Worm (Caenorhabditis elegans) whole organism, L2 larva: Measurements from ENCODE around the gene tbc-7.

Source experiments
- C34F6.9 ChIP-seq: fragments of 150-350 bp; optimal IDR thresholded peaks from 2 replicates; lab custom pipeline; 2014; ENCODE audit warnings: missing biosample characterization, missing genetic modification characterization
- F13H6.1 ChIP-seq: sonication (generic microtip); optimal IDR thresholded peaks from 2 replicates; lab custom pipeline; 2016; ENCODE audit warnings: missing genetic modification characterization, missing compliant biosample characterization
- Y55F3AM.14 ChIP-seq: fragments of 200-800 bp; sonication (Bioruptor generic); optimal IDR thresholded peaks from 2 replicates; lab custom pipeline; 2018; ENCODE audit warnings: mild to moderate bottlenecking, missing genetic modification characterization, missing compliant biosample characterization
- alr-1 ChIP-seq: fragments of 150-350 bp; optimal IDR thresholded peaks from 2 replicates; lab custom pipeline; 2014; ENCODE audit warnings: missing biosample characterization, missing genetic modification characterization
- ama-1 ChIP-seq: fragments of 150-350 bp; optimal IDR thresholded peaks from 2 replicates; lab custom pipeline; 2018; ENCODE audit warnings: inconsistent platforms
- blmp-1 ChIP-seq: sonication (generic microtip); optimal IDR thresholded peaks from 2 replicates; lab custom pipeline; 2017; ENCODE audit warnings: missing genetic modification characterization, mild to moderate bottlenecking, missing compliant biosample characterization, antibody characterized with exemption, moderate library complexity; ENCODE audit not compliant: insufficient read depth
- ceh-16 ChIP-seq: fragments of 150-350 bp; optimal IDR thresholded peaks from 2 replicates; lab custom pipeline; 2014; ENCODE audit warnings: missing biosample characterization, missing genetic modification characterization
- ceh-82 ChIP-seq: fragments of 150-350 bp; optimal IDR thresholded peaks from 2 replicates; lab custom pipeline; 2014; ENCODE audit warnings: missing biosample characterization, missing genetic modification characterization
- dmd-4 ChIP-seq: sonication (generic microtip); optimal IDR thresholded peaks from 2 replicates; lab custom pipeline; 2017; ENCODE audit warnings: missing biosample characterization, missing genetic modification characterization
- egl-27 ChIP-seq: sonication (generic microtip); optimal IDR thresholded peaks from 3 replicates; lab custom pipeline; 2017; ENCODE audit warnings: missing biosample characterization, missing genetic modification reagents, missing genetic modification characterization
- elt-1 ChIP-seq: fragments of 150-350 bp; optimal IDR thresholded peaks from 2 replicates; lab custom pipeline; 2014; ENCODE audit warnings: missing biosample characterization, missing genetic modification characterization
- elt-3 ChIP-seq: sonication (generic microtip); optimal IDR thresholded peaks from 2 replicates; lab custom pipeline; 2017; ENCODE audit warnings: missing biosample characterization, missing genetic modification characterization
- fos-1 ChIP-seq: fragments of 150-350 bp; optimal IDR thresholded peaks from 2 replicates; lab custom pipeline; 2014; ENCODE audit warnings: missing biosample characterization, missing genetic modification characterization
- gmeb-1 ChIP-seq: fragments of 150-350 bp; optimal IDR thresholded peaks from 2 replicates; lab custom pipeline; 2014; ENCODE audit warnings: missing biosample characterization, missing genetic modification characterization
- lin-11 ChIP-seq: fragments of 150-350 bp; sonication (generic microtip); optimal IDR thresholded peaks from 2 replicates; lab custom pipeline; 2014; ENCODE audit warnings: missing biosample characterization, missing genetic modification characterization, inconsistent platforms, mixed read lengths
- lin-13 ChIP-seq: fragments of 150-350 bp; optimal IDR thresholded peaks from 2 replicates; lab custom pipeline; 2014; ENCODE audit warnings: missing biosample characterization, missing genetic modification reagents, missing genetic modification characterization
- lin-39 ChIP-seq: fragments of 150-350 bp; optimal IDR thresholded peaks from 2 replicates; lab custom pipeline; 2014; ENCODE audit warnings: missing biosample characterization, missing genetic modification reagents, missing genetic modification characterization
- lsy-2 ChIP-seq, 2 experiments: fragments of 150-350 bp in 1 of 2; sonication (generic microtip) in 1 of 2; optimal IDR thresholded peaks; 2 replicates each; lab custom pipeline; 2014 to 2017; ENCODE audit warnings: missing biosample characterization in 2 of 2, missing genetic modification characterization in 2 of 2
- mab-5 ChIP-seq: fragments of 150-350 bp; optimal IDR thresholded peaks from 2 replicates; lab custom pipeline; 2014; ENCODE audit warnings: missing biosample characterization, missing genetic modification characterization
- mbf-1 ChIP-seq: sonication (generic microtip); optimal IDR thresholded peaks from 2 replicates; lab custom pipeline; 2017; ENCODE audit warnings: missing biosample characterization, missing genetic modification characterization
- nhr-10 ChIP-seq: sonication (generic microtip); optimal IDR thresholded peaks from 2 replicates; lab custom pipeline; 2017; ENCODE audit warnings: missing biosample characterization, missing genetic modification characterization
- nhr-12 ChIP-seq: fragments of 150-350 bp; optimal IDR thresholded peaks from 2 replicates; lab custom pipeline; 2014; ENCODE audit warnings: missing biosample characterization, missing genetic modification characterization
- nhr-129 ChIP-seq: fragments of 150-350 bp; optimal IDR thresholded peaks from 2 replicates; lab custom pipeline; 2014; ENCODE audit warnings: missing biosample characterization, missing genetic modification characterization
- nhr-21 ChIP-seq: fragments of 150-350 bp; optimal IDR thresholded peaks from 2 replicates; lab custom pipeline; 2014; ENCODE audit warnings: missing biosample characterization, missing genetic modification characterization
- nhr-23 ChIP-seq: fragments of 150-350 bp; optimal IDR thresholded peaks from 2 replicates; lab custom pipeline; 2014; ENCODE audit warnings: missing biosample characterization, missing genetic modification reagents, missing genetic modification characterization
- nhr-237 ChIP-seq: fragments of 150-350 bp; optimal IDR thresholded peaks from 2 replicates; lab custom pipeline; 2014; ENCODE audit warnings: missing biosample characterization, missing genetic modification characterization
- nhr-6 ChIP-seq: fragments of 150-350 bp; optimal IDR thresholded peaks from 2 replicates; lab custom pipeline; 2014; ENCODE audit warnings: missing biosample characterization, missing genetic modification characterization
- nhr-77 ChIP-seq: fragments of 150-350 bp; optimal IDR thresholded peaks from 2 replicates; lab custom pipeline; 2014; ENCODE audit warnings: missing biosample characterization, missing genetic modification characterization
- sem-4 ChIP-seq: fragments of 150-350 bp; optimal IDR thresholded peaks from 2 replicates; lab custom pipeline; 2014; ENCODE audit warnings: missing biosample characterization, missing genetic modification reagents, missing genetic modification characterization
- skn-1 ChIP-seq: sonication (generic microtip); optimal IDR thresholded peaks from 2 replicates; lab custom pipeline; 2017; ENCODE audit warnings: missing biosample characterization, missing genetic modification characterization
- sma-9 ChIP-seq, 2 experiments: fragments of 150-350 bp in 1 of 2; sonication (generic microtip) in 1 of 2; optimal IDR thresholded peaks; 2 replicates each; lab custom pipeline; 2014 to 2016; ENCODE audit warnings: missing genetic modification characterization in 2 of 2, mild to moderate bottlenecking in 1 of 2, missing biosample characterization in 1 of 2, missing compliant biosample characterization in 1 of 2, missing genetic modification reagents in 1 of 2, moderate library complexity in 1 of 2
- snpc-4 ChIP-seq: fragments of 150-350 bp; optimal IDR thresholded peaks from 2 replicates; lab custom pipeline; 2014; ENCODE audit warnings: missing biosample characterization, missing genetic modification characterization
- unc-55 ChIP-seq: fragments of 150-350 bp; sonication (generic microtip); optimal IDR thresholded peaks from 3 replicates; lab custom pipeline; 2014; ENCODE audit warnings: missing biosample characterization, missing genetic modification reagents, missing genetic modification characterization
- unc-62 ChIP-seq: fragments of 150-350 bp; optimal IDR thresholded peaks from 2 replicates; lab custom pipeline; 2014; ENCODE audit warnings: missing biosample characterization, missing genetic modification reagents, missing genetic modification characterization
- zag-1 ChIP-seq: fragments of 150-350 bp; optimal IDR thresholded peaks from 2 replicates; lab custom pipeline; 2014; ENCODE audit warnings: missing biosample characterization, missing genetic modification characterization
- ztf-1 ChIP-seq: fragments of 200-800 bp; sonication (Bioruptor generic); conservative IDR thresholded peaks from 2 replicates; pipeline ENCODE4 v1.3.6; 2022; ENCODE audit warnings: missing genetic modification characterization, missing compliant biosample characterization
- ztf-11 ChIP-seq: sonication (generic microtip); optimal IDR thresholded peaks from 2 replicates; lab custom pipeline; 2017; ENCODE audit warnings: missing biosample characterization, missing genetic modification characterization
- ztf-4 ChIP-seq: fragments of 150-350 bp; optimal IDR thresholded peaks from 2 replicates; lab custom pipeline; 2014; ENCODE audit warnings: missing biosample characterization, missing genetic modification characterization

Gene tbc-7

ce11 chrX:5096967-5097366 lies 37.1 kb upstream of the tbc-7 start, which contains the start of gene acn-1:
TSS of gene acn-1 (minus strand) at chrX:5097067.
- TF ChIP-seq dmd-4 (tag; lab: Kevin White, UChicago) = no peak
- no peak for TF ChIP-seq lin-11 (tag; lab: Kevin White, UChicago)
- no peak for TF ChIP-seq ztf-1
- no peak for TF ChIP-seq blmp-1 (tag; lab: Kevin White, UChicago)
- no peak for TF ChIP-seq mbf-1 (tag; lab: Kevin White, UChicago)
- TF ChIP-seq egl-27 (tag; lab: Kevin White, UChicago) = no peak
- no peak for TF ChIP-seq elt-1
- TF ChIP-seq unc-55 (GFP tag; lab: Kevin White, UChicago) = no peak
- no peak for TF ChIP-seq gmeb-1 (tag; lab: Kevin White, UChicago)
- no peak for TF ChIP-seq unc-62
- no peak for TF ChIP-seq Y55F3AM.14 (GFP tag; lab: Kevin White, UChicago)
- TF ChIP-seq sma-9 (GFP tag; optimal IDR thresholded peaks at IDR 0.05; lab: Kevin White, UChicago) = no peak
- TF ChIP-seq sma-9 (tag; optimal IDR thresholded peaks at IDR 0.05; lab: Kevin White, UChicago) = no peak
- TF ChIP-seq ceh-82 (tag; lab: Kevin White, UChicago) = no peak
- no peak for TF ChIP-seq nhr-129 (tag; lab: Kevin White, UChicago)
- TF ChIP-seq nhr-12 = no peak
- no peak for TF ChIP-seq nhr-10

ce11 chrX:5098935-5099334 lies 35.1 kb upstream of the tbc-7 start:
- TF ChIP-seq zag-1 (tag; lab: Kevin White, UChicago) = no peak
- TF ChIP-seq mbf-1 (tag; lab: Kevin White, UChicago) = no peak
- TF ChIP-seq ceh-16 = no peak
- no peak for TF ChIP-seq unc-55 (GFP tag; lab: Kevin White, UChicago)
- TF ChIP-seq mab-5 (tag; lab: Kevin White, UChicago) = no peak
- TF ChIP-seq F13H6.1 (tag; lab: Kevin White, UChicago) = no peak
- TF ChIP-seq blmp-1 (tag; lab: Kevin White, UChicago) = peak; percentile 39
- no peak for TF ChIP-seq elt-3
- TF ChIP-seq elt-1 = peak; percentile 23
- no peak for TF ChIP-seq egl-27 (tag; lab: Kevin White, UChicago)
- no peak for TF ChIP-seq snpc-4
- no peak for TF ChIP-seq nhr-77
- no peak for TF ChIP-seq sma-9 (GFP tag; optimal IDR thresholded peaks at IDR 0.05; lab: Kevin White, UChicago)
- no peak for TF ChIP-seq sma-9 (tag; optimal IDR thresholded peaks at IDR 0.05; lab: Kevin White, UChicago)
- TF ChIP-seq nhr-237 (tag; lab: Kevin White, UChicago) = no peak
- TF ChIP-seq dmd-4 (tag; lab: Kevin White, UChicago) = no peak
- no peak for TF ChIP-seq lsy-2 (tag; optimal IDR thresholded peaks at IDR 0.05; lab: Kevin White, UChicago)
- peak; percentile 29 for TF ChIP-seq nhr-21 (tag; lab: Kevin White, UChicago)

- TF ChIP-seq nhr-237 (tag; lab: Kevin White, UChicago) (no peak), ceh-16 (no peak), lin-13 (GFP tag; lab: Kevin White, UChicago) (no peak), nhr-129 (tag; lab: Kevin White, UChicago) (no peak), nhr-6 (tag; lab: Kevin White, UChicago) (no peak), ztf-1 (no peak), snpc-4 (no peak), C34F6.9 (no peak), lsy-2 (tag; optimal IDR thresholded peaks at IDR 0.05; lab: Kevin White, UChicago) (no peak), alr-1 (no peak), ztf-11 (no peak), sem-4 (tag; lab: Kevin White, UChicago) (no peak), dmd-4 (tag; lab: Kevin White, UChicago) (no peak), elt-3 (no peak)
- TF ChIP-seq, all 48 proteins: peak for 0
These were observed 33.2 kb upstream of the tbc-7 start, which contains the start of gene vit-2 for ce11 chrX:5100738-5101379. TSS of gene vit-2 (plus strand) at chrX:5101042.

ce11 chrX:5102338-5102737 lies 31.7 kb upstream of the tbc-7 start:
- no peak for TF ChIP-seq nhr-23 (tag; lab: Kevin White, UChicago)
- TF ChIP-seq lin-39 (tag; lab: Kevin White, UChicago) = no peak
- no peak for TF ChIP-seq nhr-21 (tag; lab: Kevin White, UChicago)
- no peak for TF ChIP-seq lin-11 (tag; lab: Kevin White, UChicago)
- no peak for TF ChIP-seq skn-1
- TF ChIP-seq lin-13 (GFP tag; lab: Kevin White, UChicago) = no peak
- no peak for TF ChIP-seq ztf-4
- TF ChIP-seq lsy-2 (tag; optimal IDR thresholded peaks at IDR 0.05; lab: Kevin White, UChicago) = no peak
- no peak for TF ChIP-seq sma-9 (GFP tag; optimal IDR thresholded peaks at IDR 0.05; lab: Kevin White, UChicago)
- TF ChIP-seq sma-9 (tag; optimal IDR thresholded peaks at IDR 0.05; lab: Kevin White, UChicago) = no peak
- no peak for TF ChIP-seq mab-5 (tag; lab: Kevin White, UChicago)
- no peak for TF ChIP-seq nhr-10
- no peak for TF ChIP-seq elt-1
- TF ChIP-seq fos-1 (tag; lab: Kevin White, UChicago) = no peak
- TF ChIP-seq gmeb-1 (tag; lab: Kevin White, UChicago) = no peak
- TF ChIP-seq ama-1 (lab: Kevin White, UChicago) = no peak
- TF ChIP-seq, all 48 proteins: peak for 0
